Worm (Caenorhabditis elegans): Measurements from ENCODE around the gene F19G12.3.

- no peak for TF ChIP-seq fkh-10 (GFP tag; optimal IDR thresholded peaks at IDR 0.05)
- TF ChIP-seq lin-39 (tag; optimal IDR thresholded peaks at IDR 0.05): no peak
- no peak for TF ChIP-seq nhr-28 (tag; optimal IDR thresholded peaks at IDR 0.05)
- TF ChIP-seq isw-1 (GFP tag; IDR thresholded peaks at IDR 0.05): no peak
- TF ChIP-seq lin-35 (GFP tag; optimal IDR thresholded peaks at IDR 0.05): peak in 1 of 2 experiments; percentile 54
- no peak for TF ChIP-seq unc-62 (GFP tag; optimal IDR thresholded peaks at IDR 0.05)
- no peak for TF ChIP-seq ceh-90 (tag; optimal IDR thresholded peaks at IDR 0.05)
- TF ChIP-seq lin-13 (GFP tag; optimal IDR thresholded peaks at IDR 0.05): no peak
- no peak for TF ChIP-seq elt-2 (tag; optimal IDR thresholded peaks at IDR 0.05)
These were observed 31.9 kb downstream of the F19G12.3 start for ce11 chrX:1456350-1457080.

Measured in whole organism, L1 larva.